Worm (Caenorhabditis elegans) whole organism, L2 larva: ENCODE measurements around the gene srw-118.

Experiments used
- ceh-82 ChIP-seq: fragments of 150-350 bp; optimal IDR thresholded peaks from 2 replicates; lab custom pipeline; 2014; ENCODE audit warnings: missing biosample characterization, missing genetic modification characterization
- dmd-4 ChIP-seq: sonication (generic microtip); optimal IDR thresholded peaks from 2 replicates; lab custom pipeline; 2017; ENCODE audit warnings: missing biosample characterization, missing genetic modification characterization
- lin-11 ChIP-seq: fragments of 150-350 bp; sonication (generic microtip); optimal IDR thresholded peaks from 2 replicates; lab custom pipeline; 2014; ENCODE audit warnings: missing biosample characterization, missing genetic modification characterization, inconsistent platforms, mixed read lengths
- nhr-11 ChIP-seq: fragments of 150-350 bp; optimal IDR thresholded peaks from 2 replicates; lab custom pipeline; 2014; ENCODE audit warnings: missing biosample characterization, missing genetic modification characterization
- sma-3 ChIP-seq: sonication (generic microtip); optimal IDR thresholded peaks from 2 replicates; lab custom pipeline; 2016; ENCODE audit warnings: missing genetic modification reagents, missing genetic modification characterization, missing compliant biosample characterization
- unc-39 ChIP-seq: fragments of 150-350 bp; optimal IDR thresholded peaks from 2 replicates; lab custom pipeline; 2014; ENCODE audit warnings: missing biosample characterization, missing genetic modification characterization

ce11 chrV:2996105-2996504 lies 16.2 kb upstream of the srw-118 start, which contains the start of gene srw-120:
- TF ChIP-seq lin-11 (no peak), dmd-4 (no peak), ceh-82 (no peak), nhr-11 (tag; lab: Kevin White, UChicago) (no peak), sma-3 (GFP tag; lab: Kevin White, UChicago) (no peak), unc-39 (tag; lab: Kevin White, UChicago) (no peak)
